Fruit fly (Drosophila melanogaster) whole organism, adult: ENCODE results near the gene PGRP-SB2.

Experiments
- CG11617 ChIP-seq: fragments of 200-800 bp; sonication (Bioruptor generic); optimal IDR thresholded peaks from 2 replicates; lab custom pipeline; 2017; ENCODE audit warnings: mild to moderate bottlenecking, missing biosample characterization, missing genetic modification reagents, missing genetic modification characterization
- CG12768 ChIP-seq: fragments of 200-800 bp; sonication (Bioruptor generic); optimal IDR thresholded peaks from 2 replicates; lab custom pipeline; 2017; ENCODE audit warnings: missing biosample characterization, missing genetic modification characterization, mild to moderate bottlenecking, moderate library complexity, missing genetic modification reagents
- CG14711 ChIP-seq: fragments of 200-800 bp; sonication (Bioruptor generic); optimal IDR thresholded peaks from 2 replicates; lab custom pipeline; 2018; ENCODE audit warnings: missing biosample characterization, mild to moderate bottlenecking, missing genetic modification characterization, moderate library complexity
- CG1620 ChIP-seq: fragments of 200-800 bp; sonication (Bioruptor generic); optimal IDR thresholded peaks from 2 replicates; lab custom pipeline; 2016; ENCODE audit warnings: missing biosample characterization, missing genetic modification characterization
- CG33017 ChIP-seq: fragments of 200-800 bp; sonication (Bioruptor generic); optimal IDR thresholded peaks from 2 replicates; lab custom pipeline; 2018; ENCODE audit warnings: missing biosample characterization, mild to moderate bottlenecking, missing genetic modification characterization, moderate library complexity
- CG5204 ChIP-seq: fragments of 200-800 bp; sonication (Bioruptor generic); optimal IDR thresholded peaks from 2 replicates; lab custom pipeline; 2016; ENCODE audit warnings: missing biosample characterization, missing genetic modification characterization
- CG7045 ChIP-seq: fragments of 200-800 bp; sonication (Bioruptor generic); optimal IDR thresholded peaks from 2 replicates; lab custom pipeline; 2017; ENCODE audit warnings: missing biosample characterization, mild to moderate bottlenecking, missing genetic modification characterization
- CG7101 ChIP-seq: fragments of 200-800 bp; sonication (Bioruptor generic); optimal IDR thresholded peaks from 2 replicates; lab custom pipeline; 2018; ENCODE audit warnings: missing biosample characterization, mild to moderate bottlenecking, missing genetic modification characterization, moderate library complexity
- Clk ChIP-seq: fragments of 200-800 bp; sonication (Bioruptor generic); optimal IDR thresholded peaks from 2 replicates; lab custom pipeline; 2017; ENCODE audit warnings: missing biosample characterization, missing genetic modification characterization
- Crg-1 ChIP-seq: fragments of 200-800 bp; sonication (Bioruptor generic); optimal IDR thresholded peaks from 2 replicates; lab custom pipeline; 2016; ENCODE audit warnings: missing biosample characterization, missing genetic modification characterization
- Hr96 ChIP-seq: fragments of 200-800 bp; sonication (Bioruptor generic); optimal IDR thresholded peaks from 2 replicates; lab custom pipeline; 2016; ENCODE audit warnings: missing biosample characterization, missing genetic modification characterization
- Mnt ChIP-seq: fragments of 200-800 bp; sonication (Bioruptor generic); optimal IDR thresholded peaks from 2 replicates; lab custom pipeline; 2016; ENCODE audit warnings: missing biosample characterization, mild to moderate bottlenecking, missing genetic modification characterization
- bab1 ChIP-seq: fragments of 200-800 bp; sonication (Bioruptor generic); optimal IDR thresholded peaks from 3 replicates; lab custom pipeline; 2019; ENCODE audit warnings: missing biosample characterization, mild to moderate bottlenecking, missing genetic modification characterization, moderate library complexity
- cic ChIP-seq: fragments of 200-800 bp; sonication (Bioruptor generic); optimal IDR thresholded peaks from 2 replicates; lab custom pipeline; 2017; ENCODE audit warnings: missing biosample characterization, mild to moderate bottlenecking, missing genetic modification characterization, moderate library complexity
- cnc ChIP-seq, 2 experiments: fragments of >200 bp; optimal IDR thresholded peaks; 2 replicates each; lab custom pipeline; 2017
- kay ChIP-seq: fragments of 200-800 bp; sonication (Bioruptor generic); peaks from one replicate; lab custom pipeline; 2016; ENCODE audit warnings: missing biosample characterization, missing genetic modification characterization, borderline replicate concordance
- ovo ChIP-seq: fragments of 200-800 bp; sonication (Bioruptor generic); optimal IDR thresholded peaks from 2 replicates; lab custom pipeline; 2016; ENCODE audit warnings: missing biosample characterization, missing genetic modification characterization
- pad ChIP-seq: fragments of 200-800 bp; sonication (Bioruptor generic); optimal IDR thresholded peaks from 3 replicates; lab custom pipeline; 2017; ENCODE audit warnings: missing biosample characterization, missing genetic modification characterization, mild to moderate bottlenecking, moderate library complexity, missing genetic modification reagents
- tj ChIP-seq: fragments of 200-800 bp; sonication (Bioruptor generic); optimal IDR thresholded peaks from 3 replicates; lab custom pipeline; 2017; ENCODE audit warnings: missing biosample characterization, mild to moderate bottlenecking, missing genetic modification characterization, moderate library complexity
- toe ChIP-seq: fragments of 200-800 bp; sonication (Bioruptor generic); optimal IDR thresholded peaks from 2 replicates; lab custom pipeline; 2016; ENCODE audit warnings: missing biosample characterization, missing genetic modification characterization

PGRP-SB2 gene

dm6 chr3L:16752402-16753096 is 26.2 kb downstream of the PGRP-SB2 start:
- TF ChIP-seq CG12768 (GFP tag; lab: Kevin White, UChicago) (no peak), cnc (optimal IDR thresholded peaks at IDR 0.05; lab: Kevin White, UChicago) (no peak), Hr96 (GFP tag; lab: Kevin White, UChicago) (no peak), CG1620 (no peak), tj (GFP tag; lab: Kevin White, UChicago) (no peak), Clk (no peak)

DNA sequence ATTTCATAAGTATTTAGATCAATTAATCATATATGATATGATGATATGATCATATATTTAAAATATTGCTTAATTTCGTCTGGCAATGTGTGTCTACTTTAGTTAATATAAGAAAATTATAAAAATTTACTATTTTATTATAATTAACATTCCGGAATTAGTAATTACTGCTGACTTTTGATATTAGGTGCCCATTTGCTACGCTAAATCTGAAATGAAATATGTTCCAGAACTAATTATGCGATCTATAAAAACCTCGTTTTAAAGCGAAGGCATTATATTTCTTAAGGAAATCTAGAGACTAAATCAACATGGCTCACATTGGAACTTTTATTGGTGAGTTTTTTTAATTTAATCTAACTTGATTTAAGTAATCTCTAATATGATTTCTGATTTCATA is 28.8 kb downstream of the PGRP-SB2 start, which contains the start of gene CG42852:
CG42852 (plus strand) TSS at position 301 of the 400 bp plus-strand sequence.
- TF ChIP-seq cnc (optimal IDR thresholded peaks at IDR 0.05; lab: Kevin White, UChicago) (no peak), Mnt (GFP tag; lab: Kevin White, UChicago) (no peak), CG5204 (GFP tag; lab: Kevin White, UChicago) (no peak)

dm6 chr3L:16758504-16759109 is 32.3 kb downstream of the PGRP-SB2 start:
- TF ChIP-seq cnc (optimal IDR thresholded peaks at IDR 0.05; lab: Kevin White, UChicago) = no peak
- TF ChIP-seq CG33017 (tag; lab: Kevin White, UChicago) = no peak
- TF ChIP-seq ovo (GFP tag; lab: Kevin White, UChicago) = no peak

- no peak for TF ChIP-seq Hr96 (GFP tag; lab: Kevin White, UChicago)
- no peak for TF ChIP-seq CG12768 (GFP tag; lab: Kevin White, UChicago)
- no peak for TF ChIP-seq CG33017 (tag; lab: Kevin White, UChicago)
- TF ChIP-seq Mnt (GFP tag; lab: Kevin White, UChicago) = no peak
- no peak for TF ChIP-seq bab1 (GFP tag; lab: Kevin White, UChicago)
- no peak for TF ChIP-seq kay (GFP tag; lab: Kevin White, UChicago)
Observed at dm6 chr3L:16759483-16759882, 33.1 kb downstream of the PGRP-SB2 start.

dm6 chr3L:16760274-16760673 is 33.9 kb downstream of the PGRP-SB2 start:
- TF ChIP-seq toe (no peak), cnc (optimal IDR thresholded peaks at IDR 0.05; lab: Kevin White, UChicago) (no peak), Crg-1 (GFP tag; lab: Kevin White, UChicago) (no peak), CG1620 (no peak)

DNA sequence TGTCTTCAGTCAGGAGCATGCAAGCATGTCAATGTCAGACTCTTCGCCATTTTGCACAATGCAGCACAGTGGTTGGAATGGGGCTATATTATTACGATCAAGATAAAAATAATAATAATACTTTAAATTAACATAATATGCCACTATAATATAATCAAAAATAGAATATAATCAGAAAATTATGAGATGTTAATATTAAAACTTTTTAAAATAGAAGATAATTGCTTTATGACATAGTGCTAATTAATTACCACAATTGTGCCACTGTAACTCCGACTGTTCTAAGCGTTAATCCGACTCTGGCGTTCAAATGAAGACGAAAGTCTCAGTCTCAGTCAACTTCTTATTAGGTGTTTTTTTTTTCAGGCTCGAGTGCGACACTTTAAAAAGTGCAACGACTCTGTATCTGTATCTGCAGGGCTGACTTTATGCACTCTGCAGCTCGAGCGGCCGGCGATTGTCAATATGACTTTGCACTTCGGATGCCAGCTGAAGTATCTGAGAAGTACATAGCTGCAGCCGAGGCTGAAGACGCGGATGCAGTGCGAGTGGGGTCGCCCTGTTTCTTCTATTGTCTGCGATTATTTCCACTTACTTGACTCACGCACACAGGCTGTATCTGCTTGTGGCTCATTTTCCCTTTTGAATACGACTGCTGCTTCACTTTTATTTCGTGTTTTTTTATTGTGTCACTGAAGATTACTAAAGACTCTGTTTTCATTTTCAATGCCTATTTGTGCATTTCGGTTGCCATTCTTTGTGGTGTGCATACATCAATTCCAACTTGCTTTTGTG is 36.1 kb downstream of the PGRP-SB2 start:
- TF ChIP-seq CG5204 (GFP tag; lab: Kevin White, UChicago) = no peak
- TF ChIP-seq toe = no peak
- no peak for TF ChIP-seq ovo (GFP tag; lab: Kevin White, UChicago)
- no peak for TF ChIP-seq CG14711 (tag; lab: Kevin White, UChicago)
- TF ChIP-seq kay (GFP tag; lab: Kevin White, UChicago) = no peak
- no peak for TF ChIP-seq tj (GFP tag; lab: Kevin White, UChicago)
- TF ChIP-seq Crg-1 (GFP tag; lab: Kevin White, UChicago) = no peak
- TF ChIP-seq bab1 (GFP tag; lab: Kevin White, UChicago) = no peak
- no peak for TF ChIP-seq cnc (optimal IDR thresholded peaks at IDR 0.05; lab: Kevin White, UChicago)
- TF ChIP-seq Mnt (GFP tag; lab: Kevin White, UChicago) = no peak
- no peak for TF ChIP-seq pad
- TF ChIP-seq CG1620 = no peak
- no peak for TF ChIP-seq cic (GFP tag; lab: Kevin White, UChicago)
- TF ChIP-seq CG12768 (GFP tag; lab: Kevin White, UChicago) = no peak
- no peak for TF ChIP-seq Hr96 (GFP tag; lab: Kevin White, UChicago)
- TF ChIP-seq CG11617 = no peak
- TF ChIP-seq CG7045 (GFP tag; lab: Kevin White, UChicago) = no peak
- no peak for TF ChIP-seq Clk
- TF ChIP-seq CG33017 (tag; lab: Kevin White, UChicago) = no peak
- TF ChIP-seq CG7101 = no peak
